Fruit fly (Drosophila melanogaster): ENCODE data around the gene Hpd.

The Hpd gene

dm6 chr3L:20399550-20400109, 40.0 kb downstream of the Hpd start (continued):
- peak; percentile 90 for TF ChIP-seq lz (GFP tag; optimal IDR thresholded peaks at IDR 0.05)
- TF ChIP-seq esn (GFP tag; optimal IDR thresholded peaks at IDR 0.05): peak; percentile 95
- TF ChIP-seq CG15336 (GFP tag; IDR thresholded peaks at IDR 0.05): peak; percentile 92
- peak; percentile 95 for TF ChIP-seq acj6 (GFP tag; optimal IDR thresholded peaks at IDR 0.05)
- TF ChIP-seq CG6792 (GFP tag; optimal IDR thresholded peaks at IDR 0.05): peak; percentile 92
- TF ChIP-seq CG1621 (tag; optimal IDR thresholded peaks at IDR 0.05): peak; percentile 77
- TF ChIP-seq OdsH (GFP tag; optimal IDR thresholded peaks at IDR 0.05): peak; percentile 96
- TF ChIP-seq CG7368 (GFP tag; optimal IDR thresholded peaks at IDR 0.05): peak; percentile 83
- TF ChIP-seq Ets21C (GFP tag; optimal IDR thresholded peaks at IDR 0.05): peak; percentile 83
- TF ChIP-seq Eip78C (GFP tag): peak; percentile 99
- peak; percentile 92 for TF ChIP-seq Hr4 (GFP tag; optimal IDR thresholded peaks at IDR 0.05)
- TF ChIP-seq CG8632 (GFP tag; optimal IDR thresholded peaks at IDR 0.05): peak; percentile 91
- TF ChIP-seq CG6163 (GFP tag; IDR thresholded peaks at IDR 0.05): peak; percentile 84
- TF ChIP-seq CG11902 (GFP tag; optimal IDR thresholded peaks at IDR 0.05): peak; percentile 88
- TF ChIP-seq Hr39 (GFP tag; optimal IDR thresholded peaks at IDR 0.05): peak; percentile 91
- TF ChIP-seq CG11762 (GFP tag; optimal IDR thresholded peaks at IDR 0.05; ENCODE audit: insufficient read depth): peak; percentile 86
- TF ChIP-seq fd59A (GFP tag; optimal IDR thresholded peaks at IDR 0.05): peak; percentile 84
- peak; percentile 89 for TF ChIP-seq Ets96B (tag; optimal IDR thresholded peaks at IDR 0.05)
- TF ChIP-seq dsx (GFP tag; optimal IDR thresholded peaks at IDR 0.05; ENCODE audit: poor library complexity, severe bottlenecking): peak; percentile 86
- peak; percentile 95 for TF ChIP-seq svp (GFP tag)
- peak; percentile 96 for TF ChIP-seq CG32006 (GFP tag; optimal IDR thresholded peaks at IDR 0.05)
- peak; percentile 92 for TF ChIP-seq topi (GFP tag; optimal IDR thresholded peaks at IDR 0.05)
- peak; percentile 95 for TF ChIP-seq net (GFP tag; optimal IDR thresholded peaks at IDR 0.05)
- peak; percentile 75 for TF ChIP-seq Blimp-1 (GFP tag; optimal IDR thresholded peaks at IDR 0.05)
- peak; percentile 94 for TF ChIP-seq CG34406 (GFP tag; optimal IDR thresholded peaks at IDR 0.05)
- TF ChIP-seq Eip75B (GFP tag; optimal IDR thresholded peaks at IDR 0.05): peak; percentile 90
- TF ChIP-seq CG6276 (GFP tag; optimal IDR thresholded peaks at IDR 0.05): peak; percentile 93
- peak; percentile 87 for TF ChIP-seq eg (GFP tag; IDR thresholded peaks at IDR 0.05)
- peak; percentile 90 for TF ChIP-seq CG3032 (tag; optimal IDR thresholded peaks at IDR 0.05)
- TF ChIP-seq pdm3 (GFP tag; optimal IDR thresholded peaks at IDR 0.05): peak; percentile 94
- peak; percentile 92 for TF ChIP-seq achi (GFP tag; optimal IDR thresholded peaks at IDR 0.05)

DNA sequence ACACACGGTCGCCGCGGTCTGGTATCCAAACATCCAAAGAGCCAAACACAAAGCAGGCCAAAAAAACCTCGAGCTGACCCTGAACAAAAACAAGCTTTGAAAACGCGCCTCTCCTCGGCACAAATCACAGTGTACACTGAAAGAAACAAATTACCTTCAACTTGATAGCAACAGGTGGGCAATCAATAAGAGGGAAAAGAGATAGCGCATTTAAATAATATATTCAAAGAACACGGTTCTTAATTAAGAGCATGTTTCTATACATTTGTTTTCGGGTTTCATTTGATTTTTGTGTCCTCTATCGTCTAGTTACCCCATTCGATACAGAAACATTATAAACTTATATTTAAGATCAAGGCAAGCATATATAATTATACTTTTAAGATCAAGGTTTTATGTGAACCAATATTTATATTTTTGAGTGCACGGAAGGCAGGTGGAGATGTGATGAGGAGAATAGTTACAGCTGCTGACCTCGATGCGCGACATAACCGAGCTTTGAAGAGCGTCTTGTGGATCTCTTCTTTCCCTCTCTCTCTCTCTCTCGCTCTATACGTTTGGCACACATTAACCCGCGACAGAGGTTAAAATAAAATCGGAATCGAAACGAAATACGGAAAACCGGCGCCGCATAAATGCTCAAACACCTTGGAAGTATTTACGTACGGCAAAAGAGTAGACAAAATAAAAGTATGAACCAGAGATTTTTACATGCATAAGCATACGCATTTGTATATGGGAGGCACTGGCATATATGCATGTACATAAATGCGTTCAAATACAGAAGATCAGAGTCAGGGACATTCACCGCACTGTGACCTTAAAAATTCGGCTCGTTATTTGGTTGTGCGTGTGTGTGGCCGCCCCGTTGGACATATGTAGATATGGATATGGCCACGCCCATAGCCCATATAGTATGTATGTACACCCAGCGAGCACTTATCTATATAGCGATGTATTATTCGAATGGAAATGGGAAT, 41.1 kb downstream of the Hpd start:
- TF ChIP-seq Eip93F (GFP tag; optimal IDR thresholded peaks at IDR 0.05) (peak; percentile 11), svp (GFP tag) (peak; percentile 89), cyc (GFP tag; optimal IDR thresholded peaks at IDR 0.05) (peak; percentile 59), Eip78C (GFP tag) (peak; percentile 95), CG6854 (GFP tag; optimal IDR thresholded peaks at IDR 0.05) (peak; percentile 2), CG11762 (GFP tag; optimal IDR thresholded peaks at IDR 0.05; ENCODE audit: insufficient read depth) (peak; percentile 77), Smox (GFP tag; optimal IDR thresholded peaks at IDR 0.05) (peak; percentile 75), CG9139 (GFP tag; optimal IDR thresholded peaks at IDR 0.05) (peak; percentile 12), dsx (GFP tag; optimal IDR thresholded peaks at IDR 0.05; ENCODE audit: poor library complexity, severe bottlenecking) (peak; percentile 67), CG31627 (GFP tag; optimal IDR thresholded peaks at IDR 0.05) (peak; percentile 61), CG4318 (GFP tag; optimal IDR thresholded peaks at IDR 0.05) (peak; percentile 88), Met (GFP tag; optimal IDR thresholded peaks at IDR 0.05) (peak; percentile 76), Sox102F (GFP tag; optimal IDR thresholded peaks at IDR 0.05) (peak; percentile 78), fd59A (GFP tag; optimal IDR thresholded peaks at IDR 0.05) (peak; percentile 75), Sox14 (GFP tag; optimal IDR thresholded peaks at IDR 0.05) (peak; percentile 77), pdm3 (GFP tag; optimal IDR thresholded peaks at IDR 0.05) (peak; percentile 85), eg (GFP tag; IDR thresholded peaks at IDR 0.05) (peak; percentile 77), Blimp-1 (GFP tag; optimal IDR thresholded peaks at IDR 0.05) (no peak), achi (GFP tag; optimal IDR thresholded peaks at IDR 0.05) (peak; percentile 80), Hr38 (GFP tag; optimal IDR thresholded peaks at IDR 0.05) (no peak), CG10669 (GFP tag; optimal IDR thresholded peaks at IDR 0.05) (peak; percentile 70), OdsH (GFP tag; optimal IDR thresholded peaks at IDR 0.05) (peak; percentile 79), CG11294 (GFP tag; IDR thresholded peaks at IDR 0.05) (peak; percentile 65; the same call in 1 of the 2 replicates), Ets96B (tag; optimal IDR thresholded peaks at IDR 0.05) (peak; percentile 79), CG6276 (GFP tag; optimal IDR thresholded peaks at IDR 0.05) (peak; percentile 84), topi (GFP tag; optimal IDR thresholded peaks at IDR 0.05) (peak; percentile 73), Gug (GFP tag; IDR thresholded peaks at IDR 0.05) (peak; percentile 52; the same call in 1 of the 2 replicates), CG3919 (GFP tag; optimal IDR thresholded peaks at IDR 0.05) (peak; percentile 84)

Measured in whole organism, prepupa.